Worm (Caenorhabditis elegans): ENCODE data around the gene scyl-1.

- TF ChIP-seq dmd-4 (tag; optimal IDR thresholded peaks at IDR 0.05) (no peak), ztf-4 (tag; optimal IDR thresholded peaks at IDR 0.05) (no peak), ztf-11 (tag; optimal IDR thresholded peaks at IDR 0.05) (no peak), sma-3 (GFP tag; optimal IDR thresholded peaks at IDR 0.05) (no peak), snpc-4 (tag; optimal IDR thresholded peaks at IDR 0.05) (no peak), nhr-237 (tag; optimal IDR thresholded peaks at IDR 0.05) (no peak), nhr-11 (tag; optimal IDR thresholded peaks at IDR 0.05) (no peak), nhr-10 (tag; optimal IDR thresholded peaks at IDR 0.05) (no peak), ZK546.5 (tag; optimal IDR thresholded peaks at IDR 0.05) (no peak), ama-1 (optimal IDR thresholded peaks at IDR 0.05) (no peak), alr-1 (tag; optimal IDR thresholded peaks at IDR 0.05) (no peak), unc-62 (GFP tag; optimal IDR thresholded peaks at IDR 0.05) (no peak), F13H6.1 (tag; optimal IDR thresholded peaks at IDR 0.05) (no peak), skn-1 (tag; optimal IDR thresholded peaks at IDR 0.05) (no peak)
These were observed 8.3 kb downstream of the scyl-1 start, which contains the start of gene W07G4.1 for ce11 chrV:13033223-13033622.

Measured in whole organism, L2 larva.